Fruit fly (Drosophila melanogaster) whole organism, wandering third instar larva: ENCODE data around the gene RhoGEF64C.

Experiments
- Abd-B ChIP-seq: fragments of >200 bp; optimal IDR thresholded peaks from 2 replicates; lab custom pipeline; 2017; ENCODE audit warnings: missing biosample characterization, missing genetic modification characterization
- CrebA ChIP-seq: fragments of 200-800 bp; sonication (Bioruptor generic); optimal IDR thresholded peaks from 2 replicates; lab custom pipeline; 2016; ENCODE audit warnings: missing biosample characterization, mild to moderate bottlenecking, missing genetic modification characterization, borderline replicate concordance
- Dfd ChIP-seq: fragments of >200 bp; optimal IDR thresholded peaks from 2 replicates; lab custom pipeline; 2017; ENCODE audit warnings: missing biosample characterization, missing genetic modification characterization
- HLH106 ChIP-seq: fragments of 200-800 bp; optimal IDR thresholded peaks from 3 replicates; lab custom pipeline; 2019; ENCODE audit warnings: missing biosample characterization, mild to moderate bottlenecking, missing genetic modification characterization, moderate library complexity
- Hr83 ChIP-seq: fragments of 200-300 bp; sonication (Bioruptor generic); optimal IDR thresholded peaks from 2 replicates; lab custom pipeline; 2016; ENCODE audit warnings: missing biosample characterization, mild to moderate bottlenecking, missing genetic modification characterization, moderate library complexity; ENCODE audit not compliant: poor library complexity, severe bottlenecking
- Myc ChIP-seq: fragments of >200 bp; optimal IDR thresholded peaks from 2 replicates; lab custom pipeline; 2017
- N ChIP-seq: fragments of >200 bp; optimal IDR thresholded peaks from 2 replicates; lab custom pipeline; 2018; ENCODE audit warnings: missing biosample characterization, missing external identifiers, missing genetic modification characterization
- OdsH ChIP-seq: fragments of 200-800 bp; sonication (Bioruptor generic); optimal IDR thresholded peaks from 2 replicates; lab custom pipeline; 2016; ENCODE audit warnings: missing biosample characterization, mild to moderate bottlenecking, missing genetic modification characterization
- dl ChIP-seq, 2 experiments: fragments of 175-275, 200-275 bp in 1 of 2; fragments of 200-275 bp in 1 of 2; sonication (Bioruptor generic); optimal IDR thresholded peaks; lab custom pipeline; 2018; ENCODE audit warnings: mild to moderate bottlenecking in 2 of 2, missing biosample characterization in 2 of 2, missing genetic modification characterization in 2 of 2, moderate library complexity in 2 of 2; ENCODE audit not compliant: partially characterized antibody in 2 of 2, insufficient read depth in 1 of 2
- foxo ChIP-seq, 2 experiments: fragments of 200-800 bp; sonication (Bioruptor generic); optimal IDR thresholded peaks; 2 replicates in 1 of 2; 3 replicates in 1 of 2; lab custom pipeline; 2016 to 2017; ENCODE audit warnings: missing biosample characterization in 2 of 2, missing genetic modification characterization in 2 of 2
- h ChIP-seq: fragments of 200-800 bp; sonication (Bioruptor generic); optimal IDR thresholded peaks from 3 replicates; lab custom pipeline; 2016; ENCODE audit warnings: missing biosample characterization, mild to moderate bottlenecking, missing genetic modification characterization
- jim ChIP-seq: fragments of 175-275, 200-325 bp; sonication (Bioruptor generic); optimal IDR thresholded peaks from 2 replicates; lab custom pipeline; 2016; ENCODE audit warnings: missing biosample characterization, mild to moderate bottlenecking, missing genetic modification characterization
- lola ChIP-seq: fragments of >200 bp; optimal IDR thresholded peaks from 2 replicates; lab custom pipeline; 2017; ENCODE audit warnings: missing biosample characterization, missing genetic modification characterization
- sage ChIP-seq: fragments of 200-800 bp; sonication (Bioruptor generic); optimal IDR thresholded peaks from 2 replicates; lab custom pipeline; 2016; ENCODE audit warnings: missing biosample characterization, mild to moderate bottlenecking, missing genetic modification characterization

dm6 chr3L:4836353-4836752 is 143.8 kb downstream of the RhoGEF64C start:
- TF ChIP-seq foxo (GFP tag; optimal IDR thresholded peaks at IDR 0.05; lab: Kevin White, UChicago) (no peak), Myc (lab: Kevin White, UChicago) (no peak), N (GFP tag; lab: Kevin White, UChicago) (no peak), OdsH (GFP tag; lab: Kevin White, UChicago) (no peak), sage (GFP tag; lab: Kevin White, UChicago) (no peak), jim (GFP tag; lab: Kevin White, UChicago) (no peak), CrebA (no peak), h (no peak), lola (GFP tag; lab: Kevin White, UChicago) (no peak), Dfd (GFP tag; lab: Kevin White, UChicago) (no peak), Abd-B (no peak), dl (GFP tag; optimal IDR thresholded peaks at IDR 0.05; lab: Kevin White, UChicago; ENCODE audit: insufficient read depth in 1 of 2, partially characterized antibody in 2 of 2) (no peak), Hr83 (GFP tag; lab: Kevin White, UChicago) (no peak), HLH106 (tag; lab: Kevin White, UChicago) (no peak)
